Fruit fly (Drosophila melanogaster) whole organism, embryonic: ENCODE results near the gene CG16753.

Experiments used
- Adf1 ChIP-seq: fragments of 200-800 bp; sonication (Bioruptor generic); IDR thresholded peaks from 2 replicates; pipeline ENCODE4 v1.3.6; 2022; ENCODE audit warnings: missing biosample characterization, missing genetic modification characterization
- Atf3 ChIP-seq: fragments of 200-800 bp; sonication (Bioruptor generic); optimal IDR thresholded peaks from 3 replicates; lab custom pipeline; 2016; ENCODE audit warnings: missing biosample characterization, missing genetic modification characterization
- Bgb ChIP-seq: fragments of 200-800 bp; sonication (Bioruptor generic); IDR thresholded peaks from 2 replicates; pipeline ENCODE4 v1.3.6; 2022; ENCODE audit warnings: missing biosample characterization, missing genetic modification characterization; ENCODE audit not compliant: partially characterized antibody
- CG10321 ChIP-seq: fragments of 200-800 bp; sonication (Bioruptor generic); IDR thresholded peaks from 2 replicates; pipeline ENCODE4 v1.3.6; 2022; ENCODE audit warnings: missing biosample characterization, missing genetic modification characterization
- CG10979 ChIP-seq: fragments of 200-800 bp; sonication (Bioruptor generic); optimal IDR thresholded peaks from 2 replicates; lab custom pipeline; 2018; ENCODE audit warnings: missing biosample characterization, mild to moderate bottlenecking, missing genetic modification characterization, moderate library complexity
- CG15696 ChIP-seq: fragments of 200-800 bp; sonication (Bioruptor generic); optimal IDR thresholded peaks from 2 replicates; lab custom pipeline; 2019; ENCODE audit warnings: missing biosample characterization, mild to moderate bottlenecking, missing genetic modification characterization, moderate library complexity
- CG1603 ChIP-seq: fragments of 200-800 bp; sonication (Bioruptor generic); optimal IDR thresholded peaks from 2 replicates; lab custom pipeline; 2019; ENCODE audit warnings: missing biosample characterization, mild to moderate bottlenecking, missing genetic modification characterization, moderate library complexity
- CG1832 ChIP-seq: fragments of 200-800 bp; sonication (Bioruptor generic); optimal IDR thresholded peaks from 2 replicates; lab custom pipeline; 2017; ENCODE audit warnings: missing biosample characterization, mild to moderate bottlenecking, missing genetic modification characterization, inconsistent platforms
- CG2120 ChIP-seq: fragments of 200-800 bp; sonication (Bioruptor generic); optimal IDR thresholded peaks from 3 replicates; lab custom pipeline; 2016; ENCODE audit warnings: missing biosample characterization, missing genetic modification characterization
- CG2202 ChIP-seq: fragments of 200-800 bp; sonication (Bioruptor generic); optimal IDR thresholded peaks from 2 replicates; lab custom pipeline; 2018; ENCODE audit warnings: missing biosample characterization, mild to moderate bottlenecking, missing genetic modification characterization
- CG30403 ChIP-seq: fragments of 200-800 bp; sonication (Bioruptor generic); optimal IDR thresholded peaks from 3 replicates; lab custom pipeline; 2016; ENCODE audit warnings: missing biosample characterization, missing genetic modification characterization
- CG32767 ChIP-seq: fragments of 200-800 bp; sonication (Bioruptor generic); IDR thresholded peaks from 2 replicates; pipeline ENCODE4 v1.3.6; 2022; ENCODE audit warnings: missing biosample characterization, missing genetic modification characterization
- CG34422 ChIP-seq: fragments of 200-800 bp; sonication (Bioruptor generic); IDR thresholded peaks from 3 replicates; pipeline ENCODE4 v1.3.6; 2022; ENCODE audit warnings: missing biosample characterization, missing genetic modification characterization
- CG6813 ChIP-seq: fragments of 200-800 bp; sonication (Bioruptor generic); optimal IDR thresholded peaks from 2 replicates; lab custom pipeline; 2017; ENCODE audit warnings: missing biosample characterization, missing genetic modification characterization, mild to moderate bottlenecking, moderate library complexity, missing genetic modification reagents
- CG8290 ChIP-seq, 3 experiments: fragments of 200-800 bp; sonication (Bioruptor generic); optimal IDR thresholded peaks; 2 replicates each; lab custom pipeline; 2016 to 2019; ENCODE audit warnings: missing biosample characterization in 3 of 3, missing genetic modification characterization in 3 of 3, mild to moderate bottlenecking in 2 of 3, moderate library complexity in 1 of 3
- CG9797 ChIP-seq: fragments of 200-800 bp; sonication (Bioruptor generic); optimal IDR thresholded peaks from 3 replicates; lab custom pipeline; 2018; ENCODE audit warnings: missing biosample characterization, mild to moderate bottlenecking, missing genetic modification characterization
- Drgx ChIP-seq: fragments of 200-800 bp; sonication (Bioruptor generic); IDR thresholded peaks from 2 replicates; pipeline ENCODE4 v1.3.6; 2022; ENCODE audit warnings: missing biosample characterization, missing genetic modification characterization
- Eip74EF ChIP-seq, 2 experiments: fragments of 200-800 bp in 1 of 2; fragments of >200 bp in 1 of 2; sonication (Bioruptor generic) in 1 of 2; optimal IDR thresholded peaks; 2 replicates each; lab custom pipeline; 2017 to 2019; ENCODE audit warnings: missing biosample characterization in 2 of 2, missing genetic modification characterization in 2 of 2, mild to moderate bottlenecking in 1 of 2, moderate library complexity in 1 of 2
- Hr78 ChIP-seq, 2 experiments: fragments of 200-800 bp in 1 of 2; fragments of >200 bp in 1 of 2; sonication (Bioruptor generic) in 1 of 2; optimal IDR thresholded peaks; 2 replicates each; lab custom pipeline; 2017 to 2019; ENCODE audit warnings: missing biosample characterization in 2 of 2, missing genetic modification characterization in 2 of 2, mild to moderate bottlenecking in 1 of 2, moderate library complexity in 1 of 2
- Nf-YB ChIP-seq: fragments of 200-800 bp; sonication (Bioruptor generic); optimal IDR thresholded peaks from 3 replicates; lab custom pipeline; 2019; ENCODE audit warnings: missing biosample characterization, mild to moderate bottlenecking, missing genetic modification characterization, moderate library complexity
- Nf-YC ChIP-seq: fragments of 200-800 bp; optimal IDR thresholded peaks from 3 replicates; lab custom pipeline; 2019; ENCODE audit warnings: missing biosample characterization, mild to moderate bottlenecking, missing genetic modification characterization, moderate library complexity
- Sin3A ChIP-seq: fragments of >200 bp; optimal IDR thresholded peaks from 2 replicates; lab custom pipeline; 2018
- Trl ChIP-seq, 3 experiments: fragments of >200 bp in 2 of 3; fragments of 200-800 bp in 1 of 3; sonication (Bioruptor generic) in 1 of 3; optimal IDR thresholded peaks; 2 replicates in 1 of 3; 3 replicates in 2 of 3; lab custom pipeline; 2016 to 2017; ENCODE audit warnings: missing biosample characterization in 1 of 3, missing genetic modification characterization in 1 of 3
- bab2 ChIP-seq: fragments of 200-800 bp; sonication (Bioruptor generic); optimal IDR thresholded peaks from 2 replicates; lab custom pipeline; 2016; ENCODE audit warnings: missing biosample characterization, missing genetic modification characterization
- br ChIP-seq: fragments of >200 bp; optimal IDR thresholded peaks from 2 replicates; lab custom pipeline; 2017
- cg ChIP-seq: fragments of 200-800 bp; sonication (Bioruptor generic); optimal IDR thresholded peaks from 3 replicates; lab custom pipeline; 2019; ENCODE audit warnings: missing biosample characterization, mild to moderate bottlenecking, missing genetic modification characterization, moderate library complexity
- chinmo ChIP-seq: fragments of 200-800 bp; sonication (Bioruptor generic); IDR thresholded peaks from 4 replicates; pipeline ENCODE4 v1.3.6; 2022; ENCODE audit warnings: missing biosample characterization, missing genetic modification characterization; ENCODE audit not compliant: partially characterized antibody
- chn ChIP-seq: fragments of 200-800 bp; sonication (Bioruptor generic); optimal IDR thresholded peaks from 2 replicates; lab custom pipeline; 2016; ENCODE audit warnings: missing biosample characterization, missing genetic modification characterization
- corto ChIP-seq: fragments of 200-800 bp; sonication (Bioruptor generic); optimal IDR thresholded peaks from 2 replicates; lab custom pipeline; 2016; ENCODE audit warnings: missing biosample characterization, mild to moderate bottlenecking, missing genetic modification characterization, moderate library complexity
- crol ChIP-seq: fragments of 200-800 bp; sonication (Bioruptor generic); IDR thresholded peaks from 2 replicates; pipeline ENCODE4 v1.3.6; 2022; ENCODE audit warnings: missing biosample characterization, missing genetic modification characterization
- dan ChIP-seq: fragments of 200-800 bp; sonication (Bioruptor generic); IDR thresholded peaks from 2 replicates; pipeline ENCODE4 v1.3.6; 2022; ENCODE audit warnings: missing biosample characterization, missing genetic modification characterization
- ewg ChIP-seq: fragments of 200-800 bp; sonication (Bioruptor generic); optimal IDR thresholded peaks from 3 replicates; lab custom pipeline; 2017; ENCODE audit warnings: mild to moderate bottlenecking, missing biosample characterization, missing genetic modification reagents, missing genetic modification characterization
- ftz-f1 ChIP-seq: fragments of 200-800 bp; sonication (Bioruptor generic); optimal IDR thresholded peaks from 2 replicates; lab custom pipeline; 2016; ENCODE audit warnings: missing biosample characterization, missing genetic modification characterization
- hbn ChIP-seq: fragments of 200-800 bp; sonication (Bioruptor generic); IDR thresholded peaks from 2 replicates; pipeline ENCODE4 v1.3.6; 2022; ENCODE audit warnings: missing biosample characterization, missing genetic modification characterization; ENCODE audit not compliant: partially characterized antibody
- jigr1 ChIP-seq: fragments of 200-800 bp; sonication (Bioruptor generic); IDR thresholded peaks from 3 replicates; pipeline ENCODE4 v1.3.6; 2022; ENCODE audit warnings: missing biosample characterization, missing genetic modification characterization
- kah ChIP-seq: fragments of 200-800 bp; sonication (Bioruptor generic); optimal IDR thresholded peaks from 2 replicates; lab custom pipeline; 2018; ENCODE audit warnings: missing biosample characterization, mild to moderate bottlenecking, missing genetic modification characterization
- luna ChIP-seq: fragments of 200-800 bp; sonication (Bioruptor generic); optimal IDR thresholded peaks from 2 replicates; lab custom pipeline; 2016; ENCODE audit warnings: missing biosample characterization, missing genetic modification characterization
- pan ChIP-seq, 4 experiments: fragments of >200 bp in 3 of 4; fragments of 200-800 bp in 1 of 4; sonication (Bioruptor generic) in 1 of 4; optimal IDR thresholded peaks in 3 of 4; IDR thresholded peaks in 1 of 4; 2 replicates each; pipeline versions ENCODE4 v1.3.6 to Lab custom; 2017 to 2022; ENCODE audit warnings: missing biosample characterization in 2 of 4, missing genetic modification characterization in 2 of 4, mixed read lengths in 1 of 4
- phol ChIP-seq: fragments of 200-800 bp; sonication (Bioruptor generic); optimal IDR thresholded peaks from 3 replicates; lab custom pipeline; 2018; ENCODE audit warnings: missing biosample characterization, mild to moderate bottlenecking, missing genetic modification characterization, moderate library complexity
- prd ChIP-seq, 3 experiments: fragments of >200 bp in 2 of 3; fragments of 200-800 bp in 1 of 3; sonication (Bioruptor generic) in 1 of 3; optimal IDR thresholded peaks in 2 of 3; IDR thresholded peaks in 1 of 3; 2 replicates in 2 of 3; 3 replicates in 1 of 3; pipeline versions ENCODE4 v1.3.6 to Lab custom; 2017 to 2022; ENCODE audit warnings: missing biosample characterization in 1 of 3, missing genetic modification characterization in 1 of 3
- pros ChIP-seq: fragments of 200-800 bp; sonication (Bioruptor generic); optimal IDR thresholded peaks from 3 replicates; lab custom pipeline; 2019; ENCODE audit warnings: missing biosample characterization, mild to moderate bottlenecking, missing genetic modification characterization, moderate library complexity
- usp ChIP-seq: fragments of >200 bp; optimal IDR thresholded peaks from 2 replicates; lab custom pipeline; 2017; ENCODE audit warnings: missing biosample characterization, missing genetic modification characterization
- yki ChIP-seq: fragments of >200 bp; optimal IDR thresholded peaks from 3 replicates; lab custom pipeline; 2018

CG16753 gene

DNA sequence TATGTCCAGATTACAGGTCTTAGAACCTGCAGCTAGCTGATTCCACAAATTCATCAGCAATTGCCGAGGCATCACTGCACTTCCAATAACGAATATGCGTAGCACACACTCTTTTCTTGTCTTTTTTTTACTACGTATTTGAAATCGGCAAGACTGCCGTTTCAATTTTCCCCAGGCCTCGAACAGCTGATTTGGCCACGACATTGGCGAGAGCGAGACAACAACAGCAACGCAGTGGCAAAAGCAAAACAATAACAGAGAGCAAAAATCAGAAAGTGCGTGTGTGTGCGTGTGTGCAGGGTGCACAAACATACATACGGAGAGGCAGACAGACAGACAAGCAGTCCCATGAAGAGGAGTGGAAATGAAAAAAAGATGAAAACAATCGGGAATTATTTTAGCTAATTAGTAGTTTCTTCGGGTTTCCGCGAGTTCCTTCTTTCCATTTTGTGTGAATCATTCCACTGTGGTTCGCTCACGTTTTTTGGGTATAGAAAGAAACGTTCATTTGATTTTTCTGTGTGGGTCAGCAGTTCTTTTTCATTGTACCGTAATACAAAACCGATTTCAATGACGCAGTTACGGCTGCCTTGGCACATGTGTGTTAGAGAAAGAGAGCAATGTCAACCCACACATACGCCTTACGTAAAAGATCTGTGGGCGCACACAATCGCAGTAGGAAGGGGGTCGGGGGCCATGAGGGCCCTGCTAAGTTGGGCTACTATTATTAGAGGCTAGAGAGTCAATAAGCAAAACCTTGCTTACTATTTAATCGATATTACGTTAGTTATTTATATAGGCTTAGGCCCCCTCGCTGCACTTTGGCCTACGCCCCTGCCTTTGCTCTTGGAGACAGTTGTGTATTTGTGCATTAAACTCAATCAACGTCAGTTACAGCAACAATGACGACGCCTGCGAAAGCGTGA is 5.4 kb downstream of the CG16753 start (continued):
- peak; percentile 37 for TF ChIP-seq CG9797

DNA sequence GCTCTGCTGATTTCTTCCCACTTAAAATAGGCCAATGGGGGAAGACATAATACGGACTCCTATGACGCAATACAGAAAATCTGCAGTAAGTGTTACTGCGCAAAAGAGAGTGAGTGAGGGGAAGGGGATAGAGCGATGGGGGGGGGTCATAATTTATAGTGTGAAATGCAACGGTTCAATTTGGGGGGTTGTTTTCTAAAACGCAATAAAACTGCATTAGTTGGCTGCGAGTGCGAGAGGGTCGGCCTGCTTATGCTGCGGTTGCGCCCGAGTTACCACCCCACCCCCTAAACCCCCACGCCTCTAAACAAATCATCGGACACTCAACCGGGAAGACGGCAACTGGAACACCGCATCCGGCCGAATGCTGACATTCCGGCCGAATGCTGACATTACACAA is 6.2 kb downstream of the CG16753 start:
- TF ChIP-seq CG10321 (GFP tag; lab: Robert Waterston, UW), result peak; percentile 54; the same call in 1 of the 2 replicates

DNA sequence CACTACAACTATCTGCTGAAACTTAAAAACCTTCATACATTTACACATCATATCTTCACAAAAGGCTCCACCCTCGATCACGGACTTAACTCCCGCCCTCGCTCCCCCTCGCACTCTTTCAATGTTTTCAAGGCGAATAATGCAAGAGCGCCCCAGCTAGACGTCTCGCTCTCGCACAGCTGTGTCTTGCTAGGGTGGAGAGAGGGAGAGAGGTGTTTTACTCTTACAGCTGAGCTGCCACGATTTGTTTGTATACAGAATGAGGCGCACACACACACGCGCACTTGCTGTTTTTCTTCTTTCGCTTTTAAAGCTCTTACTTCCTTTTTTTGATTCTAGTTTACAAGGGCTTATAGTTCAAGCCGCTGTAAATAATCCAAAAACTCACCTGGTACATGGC is 14.9 kb downstream of the CG16753 start:
- peak; percentile 49 for TF ChIP-seq cg (GFP tag; lab: Kevin White, UChicago)
- TF ChIP-seq Eip74EF (GFP tag; optimal IDR thresholded peaks at IDR 0.05; lab: Kevin White, UChicago), result no peak
- no peak for TF ChIP-seq jigr1 (GFP tag; lab: Robert Waterston, UW)
- TF ChIP-seq CG32767, result peak; percentile 27; the same call in 1 of the 2 replicates
- no peak for TF ChIP-seq Sin3A (lab: Kevin White, UChicago)
- TF ChIP-seq CG6813, result no peak
- peak; percentile 54 to 61 for TF ChIP-seq Trl (optimal IDR thresholded peaks at IDR 0.05; lab: Kevin White, UChicago)
- TF ChIP-seq Trl (GFP tag; optimal IDR thresholded peaks at IDR 0.05; lab: Kevin White, UChicago), result no peak
- no peak for TF ChIP-seq kah
- TF ChIP-seq dan (GFP tag; lab: Robert Waterston, UW), result no peak
- peak; percentile 95; the same call in 3 of the 4 replicates for TF ChIP-seq chinmo (GFP tag; lab: Robert Waterston, UW)
- TF ChIP-seq Nf-YB (GFP tag; lab: Kevin White, UChicago), result peak; percentile 21
- no peak for TF ChIP-seq phol (tag; lab: Kevin White, UChicago)
- no peak for TF ChIP-seq corto (GFP tag; lab: Kevin White, UChicago)
- TF ChIP-seq CG30403 (GFP tag; lab: Kevin White, UChicago), result no peak
- TF ChIP-seq hbn (GFP tag; lab: Robert Waterston, UW), result 0 out of 2 replicates have a peak, but pooled peaks have one; percentile 12
- TF ChIP-seq Atf3 (GFP tag; lab: Kevin White, UChicago), result no peak
- TF ChIP-seq CG2202 (tag; lab: Kevin White, UChicago), result no peak
- TF ChIP-seq yki (lab: Kevin White, UChicago), result no peak
- no peak for TF ChIP-seq luna (GFP tag; lab: Kevin White, UChicago)
- peak; percentile 83 for TF ChIP-seq ftz-f1 (GFP tag; lab: Kevin White, UChicago)
- no peak for TF ChIP-seq CG1603 (tag; lab: Kevin White, UChicago)
- TF ChIP-seq pan (optimal IDR thresholded peaks at IDR 0.05; lab: Kevin White, UChicago), result no peak
- peak in 1 of 2 experiments; percentile 9 for TF ChIP-seq pan (GFP tag; optimal IDR thresholded peaks at IDR 0.05 in 1 of 2, IDR thresholded peaks at IDR 0.05 in 1 of 2)
- no peak for TF ChIP-seq Drgx (GFP tag; lab: Robert Waterston, UW)
- no peak for TF ChIP-seq Bgb
- TF ChIP-seq usp (GFP tag; lab: Kevin White, UChicago), result no peak
- no peak for TF ChIP-seq bab2
- TF ChIP-seq CG2120 (GFP tag; lab: Kevin White, UChicago), result no peak
- TF ChIP-seq CG8290 (GFP tag; optimal IDR thresholded peaks at IDR 0.05; lab: Kevin White, UChicago), result no peak
- TF ChIP-seq CG8290 (tag; optimal IDR thresholded peaks at IDR 0.05; lab: Kevin White, UChicago), result peak in 1 of 2 experiments; percentile 17
- TF ChIP-seq chn (GFP tag; lab: Kevin White, UChicago), result peak; percentile 30
- TF ChIP-seq CG34422 (GFP tag; lab: Robert Waterston, UW), result peak; percentile 50; the same call in 1 of the 3 replicates
- TF ChIP-seq Adf1 (GFP tag; lab: Robert Waterston, UW), result no peak
- TF ChIP-seq Nf-YC (tag; lab: Kevin White, UChicago), result peak; percentile 54
- TF ChIP-seq CG1832 (GFP tag; lab: Kevin White, UChicago), result peak; percentile 89
- TF ChIP-seq prd (optimal IDR thresholded peaks at IDR 0.05; lab: Kevin White, UChicago), result no peak
- TF ChIP-seq prd (GFP tag; IDR thresholded peaks at IDR 0.05; lab: Robert Waterston, UW), result no peak
- no peak for TF ChIP-seq br (lab: Kevin White, UChicago)
- no peak for TF ChIP-seq CG15696 (tag; lab: Kevin White, UChicago)
- TF ChIP-seq CG10979 (tag; lab: Kevin White, UChicago), result no peak
- TF ChIP-seq Hr78 (GFP tag; optimal IDR thresholded peaks at IDR 0.05; lab: Kevin White, UChicago), result no peak
- TF ChIP-seq ewg (GFP tag; lab: Kevin White, UChicago), result peak; percentile 57
- peak; percentile 88 for TF ChIP-seq pros (GFP tag; lab: Kevin White, UChicago)
- TF ChIP-seq crol, result peak; percentile 92
